Fruit fly (Drosophila melanogaster) whole organism, embryonic: ENCODE measurements around the gene pck.
A peak's percentile ranks its signal among the peaks of the same experiment; 100 is the strongest.

Experiments used
- CG10366 ChIP-seq: fragments of 200-800 bp; sonication (Bioruptor generic); IDR thresholded peaks from 2 replicates; pipeline ENCODE4 v1.3.6; 2022; ENCODE audit warnings: missing biosample characterization, missing genetic modification characterization
- CG1603 ChIP-seq: fragments of 200-800 bp; sonication (Bioruptor generic); optimal IDR thresholded peaks from 2 replicates; lab custom pipeline; 2019; ENCODE audit warnings: missing biosample characterization, mild to moderate bottlenecking, missing genetic modification characterization, moderate library complexity
- CG6654 ChIP-seq: fragments of 200-800 bp; sonication (Bioruptor generic); optimal IDR thresholded peaks from 2 replicates; lab custom pipeline; 2017; ENCODE audit warnings: missing biosample characterization, mild to moderate bottlenecking, missing genetic modification characterization
- Dip3 ChIP-seq: fragments of 200-800 bp; sonication (Bioruptor generic); optimal IDR thresholded peaks from 3 replicates; lab custom pipeline; 2016; ENCODE audit warnings: missing biosample characterization, missing genetic modification characterization
- Dll ChIP-seq: fragments of 200-800 bp; sonication (Bioruptor generic); IDR thresholded peaks from 4 replicates; pipeline ENCODE4 v1.3.6; 2022; ENCODE audit warnings: missing biosample characterization, missing genetic modification characterization; ENCODE audit not compliant: partially characterized antibody
- NFAT ChIP-seq: fragments of 200-800 bp; sonication (Bioruptor generic); IDR thresholded peaks from 2 replicates; pipeline ENCODE4 v1.3.6; 2022; ENCODE audit warnings: missing biosample characterization, missing genetic modification characterization
- ash1 ChIP-seq: fragments of 200-800 bp; sonication (Bioruptor generic); optimal IDR thresholded peaks from 2 replicates; lab custom pipeline; 2018; ENCODE audit warnings: missing biosample characterization, mild to moderate bottlenecking, missing genetic modification characterization
- chif ChIP-seq, 2 experiments: fragments of 200-800 bp; sonication (Bioruptor generic); optimal IDR thresholded peaks; 3 replicates each; lab custom pipeline; 2016; ENCODE audit warnings: missing biosample characterization in 2 of 2, missing genetic modification characterization in 2 of 2
- ems ChIP-seq: fragments of 200-800 bp; sonication (Bioruptor generic); optimal IDR thresholded peaks from 3 replicates; lab custom pipeline; 2016; ENCODE audit warnings: missing biosample characterization, missing genetic modification characterization
- ftz-f1 ChIP-seq: fragments of 200-800 bp; sonication (Bioruptor generic); optimal IDR thresholded peaks from 2 replicates; lab custom pipeline; 2016; ENCODE audit warnings: missing biosample characterization, missing genetic modification characterization

- TF ChIP-seq CG6654 (GFP tag; lab: Kevin White, UChicago): no peak
- peak; percentile 85 for TF ChIP-seq Dll
- no peak for TF ChIP-seq Dip3 (GFP tag; lab: Kevin White, UChicago)
- peak; percentile 76 for TF ChIP-seq CG1603 (tag; lab: Kevin White, UChicago)
- TF ChIP-seq NFAT (GFP tag; lab: Robert Waterston, UW): no peak
- TF ChIP-seq CG10366 (GFP tag; lab: Robert Waterston, UW): no peak
- TF ChIP-seq ftz-f1 (GFP tag; lab: Kevin White, UChicago): no peak
- no peak for TF ChIP-seq chif (GFP tag; optimal IDR thresholded peaks at IDR 0.05; lab: Kevin White, UChicago)
- TF ChIP-seq ash1 (GFP tag; lab: Kevin White, UChicago): no peak
- no peak for TF ChIP-seq ems (GFP tag; lab: Kevin White, UChicago)
Observed at dm6 chrX:1464033-1464432, 6.4 kb upstream of the pck start, which contains the start of gene Ns3.
